Worm (Caenorhabditis elegans) whole organism, L1 larva: ENCODE results near the gene F42C5.5.
A peak's percentile ranks its signal among the peaks of the same experiment; 100 is the strongest.

Experiments used
- C34B4.2 ChIP-seq: sonication (generic microtip); optimal IDR thresholded peaks from 2 replicates; lab custom pipeline; 2017; ENCODE audit warnings: mild to moderate bottlenecking, missing genetic modification characterization, missing compliant biosample characterization
- F16B12.6 ChIP-seq: fragments of 150-350 bp; optimal IDR thresholded peaks from 2 replicates; lab custom pipeline; 2014; ENCODE audit warnings: missing biosample characterization, missing genetic modification characterization
- Y116A8C.19 ChIP-seq: sonication (generic microtip); optimal IDR thresholded peaks from 2 replicates; lab custom pipeline; 2016; ENCODE audit warnings: missing compliant biosample characterization, missing genetic modification characterization, borderline replicate concordance
- ama-1 ChIP-seq: fragments of 150-350 bp; optimal IDR thresholded peaks from 2 replicates; lab custom pipeline; 2014
- ceh-63 ChIP-seq: fragments of 200-800 bp; sonication (Bioruptor generic); optimal IDR thresholded peaks from 2 replicates; lab custom pipeline; 2018; ENCODE audit warnings: mild to moderate bottlenecking, missing genetic modification characterization, missing compliant biosample characterization
- ceh-82 ChIP-seq, 3 experiments: fragments of 150-350 bp in 1 of 3; sonication (generic microtip) in 2 of 3; optimal IDR thresholded peaks; 2 replicates each; lab custom pipeline; 2014 to 2017; ENCODE audit warnings: missing biosample characterization in 3 of 3, missing genetic modification characterization in 3 of 3
- dsc-1 ChIP-seq: sonication (generic microtip); optimal IDR thresholded peaks from 2 replicates; lab custom pipeline; 2016; ENCODE audit warnings: mild to moderate bottlenecking, missing genetic modification characterization, missing compliant biosample characterization
- efl-1 ChIP-seq, 4 experiments: fragments of 150-350 bp; optimal IDR thresholded peaks in 3 of 4; peaks in 1 of 4; 1 replicate in 1 of 4; 2 replicates in 3 of 4; lab custom pipeline; 2014; ENCODE audit warnings: missing biosample characterization in 2 of 4, missing genetic modification characterization in 2 of 4, missing genetic modification reagents in 2 of 4
- efl-3 ChIP-seq: fragments of 200-800 bp; sonication (Bioruptor generic); optimal IDR thresholded peaks from 2 replicates; lab custom pipeline; 2018; ENCODE audit warnings: mild to moderate bottlenecking, missing genetic modification characterization, missing compliant biosample characterization
- elt-3 ChIP-seq, 6 experiments: fragments of 150-350 bp in 1 of 6; sonication (generic microtip); optimal IDR thresholded peaks; 2 replicates each; lab custom pipeline; 2017 to 2018; ENCODE audit warnings: missing biosample characterization in 6 of 6, missing genetic modification characterization in 6 of 6, inconsistent platforms in 1 of 6
- ets-5 ChIP-seq: fragments of 200-800 bp; sonication (Bioruptor generic); IDR thresholded peaks from 2 replicates; pipeline ENCODE4 v1.3.6; 2022; ENCODE audit warnings: missing genetic modification characterization, missing compliant biosample characterization
- fkh-8 ChIP-seq: sonication (generic microtip); optimal IDR thresholded peaks from 2 replicates; lab custom pipeline; 2016; ENCODE audit warnings: mild to moderate bottlenecking, missing genetic modification characterization, missing compliant biosample characterization
- isw-1 ChIP-seq: fragments of 200-800 bp; sonication (Bioruptor generic); IDR thresholded peaks from 2 replicates; pipeline ENCODE4 v1.3.6; 2022; ENCODE audit warnings: missing genetic modification characterization, missing compliant biosample characterization
- jun-1 ChIP-seq: fragments of 150-350 bp; optimal IDR thresholded peaks from 2 replicates; lab custom pipeline; 2014; ENCODE audit warnings: missing biosample characterization, missing genetic modification reagents, missing genetic modification characterization
- lin-14 ChIP-seq: fragments of 200-800 bp; sonication (Bioruptor generic); optimal IDR thresholded peaks from 2 replicates; lab custom pipeline; 2018; ENCODE audit warnings: mild to moderate bottlenecking, missing genetic modification characterization, moderate library complexity, missing compliant biosample characterization
- lin-15B ChIP-seq: fragments of 150-350 bp; sonication (generic microtip); optimal IDR thresholded peaks from 3 replicates; lab custom pipeline; 2014; ENCODE audit warnings: missing biosample characterization, missing genetic modification characterization
- lin-39 ChIP-seq: fragments of 150-350 bp; optimal IDR thresholded peaks from 2 replicates; lab custom pipeline; 2014; ENCODE audit warnings: missing biosample characterization, missing genetic modification reagents, missing genetic modification characterization
- mab-9 ChIP-seq: fragments of 200-800 bp; sonication (Bioruptor generic); IDR thresholded peaks from 2 replicates; pipeline ENCODE4 v1.3.6; 2022; ENCODE audit warnings: missing genetic modification reagents, missing genetic modification characterization, missing compliant biosample characterization
- mef-2 ChIP-seq: fragments of 150-350 bp; optimal IDR thresholded peaks from 2 replicates; lab custom pipeline; 2014; ENCODE audit warnings: missing biosample characterization, missing genetic modification characterization
- mep-1 ChIP-seq: fragments of 150-350 bp; optimal IDR thresholded peaks from 2 replicates; lab custom pipeline; 2014; ENCODE audit warnings: missing biosample characterization, missing genetic modification characterization
- nhr-20 ChIP-seq: sonication (generic microtip); optimal IDR thresholded peaks from 2 replicates; lab custom pipeline; 2016; ENCODE audit warnings: mild to moderate bottlenecking, missing genetic modification characterization, missing compliant biosample characterization
- nhr-28 ChIP-seq: fragments of 150-350 bp; optimal IDR thresholded peaks from 2 replicates; lab custom pipeline; 2014; ENCODE audit warnings: missing biosample characterization, missing genetic modification characterization
- nhr-71 ChIP-seq: sonication (generic microtip); optimal IDR thresholded peaks from 2 replicates; lab custom pipeline; 2016; ENCODE audit warnings: mild to moderate bottlenecking, missing genetic modification characterization, moderate library complexity, missing compliant biosample characterization
- nhr-85 ChIP-seq: sonication (generic microtip); peaks from one replicate; lab custom pipeline; 2016; ENCODE audit warnings: missing genetic modification characterization, inconsistent platforms, missing compliant biosample characterization
- nhr-90 ChIP-seq: sonication (generic microtip); optimal IDR thresholded peaks from 2 replicates; lab custom pipeline; 2016; ENCODE audit warnings: mild to moderate bottlenecking, missing genetic modification characterization, missing compliant biosample characterization; ENCODE audit not compliant: poor library complexity
- pqm-1 ChIP-seq: sonication (generic microtip); optimal IDR thresholded peaks from 3 replicates; lab custom pipeline; 2017; ENCODE audit warnings: missing biosample characterization, missing genetic modification characterization
- rnt-1 ChIP-seq: sonication (generic microtip); optimal IDR thresholded peaks from 2 replicates; lab custom pipeline; 2016; ENCODE audit warnings: mild to moderate bottlenecking, missing genetic modification characterization, moderate library complexity, missing compliant biosample characterization
- skn-1 ChIP-seq: fragments of 150-350 bp; optimal IDR thresholded peaks from 2 replicates; lab custom pipeline; 2014; ENCODE audit warnings: missing biosample characterization, missing genetic modification characterization
- snpc-4 ChIP-seq: fragments of 150-350 bp; optimal IDR thresholded peaks from 2 replicates; lab custom pipeline; 2014; ENCODE audit warnings: missing biosample characterization, missing genetic modification characterization
- snu-23 ChIP-seq: sonication (generic microtip); optimal IDR thresholded peaks from 2 replicates; lab custom pipeline; 2016; ENCODE audit warnings: missing genetic modification characterization, missing compliant biosample characterization
- sox-4 ChIP-seq: sonication (generic microtip); optimal IDR thresholded peaks from 2 replicates; lab custom pipeline; 2016; ENCODE audit warnings: missing genetic modification characterization, missing compliant biosample characterization
- sptf-1 ChIP-seq: fragments of 150-350 bp; optimal IDR thresholded peaks from 2 replicates; lab custom pipeline; 2014; ENCODE audit warnings: missing biosample characterization, missing genetic modification characterization
- swsn-7 ChIP-seq: sonication (generic microtip); optimal IDR thresholded peaks from 2 replicates; lab custom pipeline; 2016; ENCODE audit warnings: missing genetic modification characterization, missing compliant biosample characterization
- unc-30 ChIP-seq: sonication (generic microtip); optimal IDR thresholded peaks from 2 replicates; lab custom pipeline; 2017; ENCODE audit warnings: missing biosample characterization, missing genetic modification characterization
- unc-86 ChIP-seq: sonication (generic microtip); optimal IDR thresholded peaks from 2 replicates; lab custom pipeline; 2016; ENCODE audit warnings: missing genetic modification characterization, missing compliant biosample characterization
- vab-15 ChIP-seq: sonication (generic microtip); optimal IDR thresholded peaks from 2 replicates; lab custom pipeline; 2017; ENCODE audit warnings: missing genotype, mild to moderate bottlenecking, missing genetic modification characterization, missing compliant biosample characterization
- xbp-1 ChIP-seq: sonication (generic microtip); optimal IDR thresholded peaks from 2 replicates; lab custom pipeline; 2016; ENCODE audit warnings: missing genetic modification characterization, missing compliant biosample characterization
- zag-1 ChIP-seq: fragments of 150-350 bp; optimal IDR thresholded peaks from 2 replicates; lab custom pipeline; 2014; ENCODE audit warnings: missing biosample characterization, missing genetic modification characterization
- zip-4 ChIP-seq: fragments of 200-800 bp; sonication (Bioruptor generic); optimal IDR thresholded peaks from 2 replicates; lab custom pipeline; 2018; ENCODE audit warnings: mild to moderate bottlenecking, missing genetic modification characterization, moderate library complexity, missing compliant biosample characterization
- ztf-11 ChIP-seq, 2 experiments: sonication (generic microtip); optimal IDR thresholded peaks; 2 replicates each; lab custom pipeline; 2016 to 2017; ENCODE audit warnings: missing genetic modification characterization in 2 of 2, missing biosample characterization in 1 of 2, missing compliant biosample characterization in 1 of 2

Gene F42C5.5

ce11 chrIV:7313962-7314361 lies 19.9 kb upstream of the F42C5.5 start (continued):
- TF ChIP-seq snpc-4 (peak; percentile 43), mef-2 (no peak), F16B12.6 (peak; percentile 25), rnt-1 (tag; lab: Kevin White, UChicago) (peak; percentile 54), nhr-71 (tag; lab: Kevin White, UChicago) (peak; percentile 78), elt-3 (tag; optimal IDR thresholded peaks at IDR 0.05; lab: Kevin White, UChicago) (peak in 1 of 6 experiments; percentile 68), lin-14 (GFP tag; lab: Kevin White, UChicago) (peak; percentile 65), ztf-11 (tag; optimal IDR thresholded peaks at IDR 0.05; lab: Kevin White, UChicago) (no peak), efl-3 (GFP tag; lab: Kevin White, UChicago) (no peak), lin-39 (tag; lab: Kevin White, UChicago) (peak; percentile 37), ceh-82 (tag; optimal IDR thresholded peaks at IDR 0.05; lab: Kevin White, UChicago) (peak in 2 of 3 experiments; percentile 7 to 56), fkh-8 (peak; percentile 38), Y116A8C.19 (tag; lab: Kevin White, UChicago) (no peak), jun-1 (peak; percentile 14), skn-1 (tag; lab: Kevin White, UChicago) (peak; percentile 34), dsc-1 (tag; lab: Kevin White, UChicago) (peak; percentile 37), lin-15B (peak; percentile 7), swsn-7 (tag; lab: Kevin White, UChicago) (peak; percentile 64)

DNA sequence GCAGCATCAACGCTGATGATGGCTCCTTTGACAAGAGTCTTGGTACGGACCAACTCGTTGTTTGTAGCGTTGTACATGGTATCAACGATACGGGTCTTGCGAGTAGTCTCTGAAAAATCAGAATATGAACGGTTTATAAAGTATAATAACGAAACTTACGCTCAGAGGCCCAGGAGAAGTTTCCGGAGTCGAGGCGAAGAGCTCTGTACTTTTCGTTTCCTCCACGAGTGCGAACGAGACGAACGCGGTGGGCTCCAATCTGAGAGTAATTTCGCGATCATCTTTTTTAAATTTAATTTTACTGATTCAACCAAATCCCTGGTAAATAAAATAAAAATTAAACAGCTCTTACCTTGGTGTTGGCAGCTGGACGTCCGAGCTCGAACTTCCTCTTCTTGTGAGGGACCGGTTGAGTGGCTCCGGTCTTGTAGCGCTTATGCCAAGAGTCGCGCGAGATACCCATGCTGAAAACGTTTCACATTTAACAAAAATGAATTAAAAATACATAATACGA lies 19.4 kb upstream of the F42C5.5 start, which contains the start of gene rps-8:
rps-8 (minus strand) TSS at position 464 of the 514 bp plus-strand sequence.
- TF ChIP-seq dsc-1 (tag; lab: Kevin White, UChicago) (peak; percentile 14), efl-1 (optimal IDR thresholded peaks at IDR 0.05; lab: Kevin White, UChicago) (no peak), efl-1 (GFP tag; optimal IDR thresholded peaks at IDR 0.05 in 1 of 2; lab: Kevin White, UChicago) (peak in 1 of 2 experiments; percentile 4), xbp-1 (tag; lab: Kevin White, UChicago) (no peak), sptf-1 (tag; lab: Kevin White, UChicago) (no peak)

DNA sequence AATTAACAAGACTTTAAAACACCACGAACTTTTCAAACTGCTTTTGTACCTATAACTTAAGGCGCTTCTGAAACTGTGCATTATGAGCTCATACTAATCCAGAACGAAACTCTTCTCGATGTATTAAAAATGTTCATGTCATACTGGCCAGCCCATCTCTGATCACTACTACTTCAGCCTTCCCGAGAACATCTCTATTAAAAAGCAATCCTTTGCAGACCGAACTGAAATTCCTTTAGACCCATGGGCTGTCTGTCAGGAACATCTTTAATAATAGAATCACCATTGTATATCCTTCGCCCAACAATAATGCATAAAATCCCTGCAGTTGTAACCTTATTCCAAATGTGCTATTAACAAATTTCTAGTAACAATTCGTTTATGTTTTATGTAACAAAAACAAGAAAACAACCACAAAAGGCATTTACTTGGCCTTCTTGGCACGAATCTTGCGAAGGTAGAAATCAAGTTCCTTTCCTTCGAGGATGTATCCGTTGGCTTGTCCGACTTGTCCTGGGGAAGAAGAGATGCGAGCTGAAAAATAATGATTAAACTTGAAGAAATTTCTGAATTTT lies 18.7 kb upstream of the F42C5.5 start:
- no peak for TF ChIP-seq fkh-8
- no peak for TF ChIP-seq sox-4 (tag; lab: Kevin White, UChicago)
- no peak for TF ChIP-seq efl-1 (optimal IDR thresholded peaks at IDR 0.05; lab: Kevin White, UChicago)
- peak in 1 of 2 experiments; percentile 65 for TF ChIP-seq efl-1 (GFP tag; optimal IDR thresholded peaks at IDR 0.05 in 1 of 2; lab: Kevin White, UChicago)
- TF ChIP-seq unc-30 = no peak
- TF ChIP-seq nhr-85 = peak; percentile 69

ce11 chrIV:7310842-7311241 lies 16.8 kb upstream of the F42C5.5 start:
- TF ChIP-seq ceh-82 (tag; optimal IDR thresholded peaks at IDR 0.05; lab: Kevin White, UChicago) (no peak), nhr-85 (peak; percentile 77), ama-1 (lab: Kevin White, UChicago) (peak; percentile 14), lin-14 (GFP tag; lab: Kevin White, UChicago) (peak; percentile 0)

DNA sequence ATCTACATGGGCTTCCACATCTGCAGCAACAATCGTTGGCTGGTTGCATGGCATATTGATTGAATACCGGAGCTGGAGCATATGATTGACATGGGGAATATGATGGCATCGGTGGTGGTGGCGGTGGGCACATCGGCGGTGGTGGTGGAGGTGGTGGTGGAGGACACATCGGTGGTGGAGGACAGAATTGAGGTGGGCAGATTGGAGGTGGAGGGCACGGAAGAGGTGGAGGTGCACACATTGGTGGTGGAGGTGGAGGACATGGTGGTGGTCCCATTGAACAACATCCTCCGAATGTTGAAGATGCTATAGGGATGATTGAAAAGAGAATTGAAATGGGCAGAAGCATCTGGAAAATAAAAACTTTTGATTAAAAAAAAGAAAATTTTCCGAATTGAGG lies 16.4 kb upstream of the F42C5.5 start, which contains the start of gene grl-4:
grl-4 (minus strand) TSS at position 351 of the 400 bp plus-strand sequence.
- TF ChIP-seq efl-1 (optimal IDR thresholded peaks at IDR 0.05; lab: Kevin White, UChicago) (no peak), efl-1 (GFP tag; optimal IDR thresholded peaks at IDR 0.05 in 1 of 2; lab: Kevin White, UChicago) (peak in 1 of 2 experiments; percentile 53), mab-9 (GFP tag; lab: Robert Waterston, UW) (no peak), pqm-1 (tag; lab: Kevin White, UChicago) (no peak), zag-1 (no peak), unc-86 (no peak)

DNA sequence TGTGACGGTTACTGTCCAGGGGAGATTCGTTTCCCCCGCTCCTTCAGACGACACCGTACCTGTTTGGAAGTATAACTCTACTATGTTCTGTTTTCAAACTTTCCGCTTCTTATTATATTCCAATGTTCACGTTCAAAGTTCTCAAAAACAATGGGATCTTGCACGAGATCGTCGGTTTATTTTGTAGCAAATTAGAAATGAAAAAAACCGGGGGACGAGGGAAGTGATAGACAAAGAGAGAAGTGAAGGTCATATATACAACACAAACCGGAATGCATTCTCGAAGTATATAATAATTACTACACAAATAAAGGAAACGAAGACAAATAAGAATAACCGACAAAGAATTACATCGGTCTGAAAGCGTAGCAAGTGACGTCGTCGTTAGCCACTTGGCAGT lies 15.7 kb upstream of the F42C5.5 start:
- TF ChIP-seq ceh-63 (no peak), ceh-82 (tag; optimal IDR thresholded peaks at IDR 0.05; lab: Kevin White, UChicago) (no peak), snu-23 (peak; percentile 16), jun-1 (no peak), vab-15 (no peak), snpc-4 (no peak), isw-1 (GFP tag; lab: Robert Waterston, UW) (no peak), mep-1 (no peak), lin-14 (GFP tag; lab: Kevin White, UChicago) (peak; percentile 52), zip-4 (no peak), efl-3 (GFP tag; lab: Kevin White, UChicago) (no peak), nhr-90 (tag; lab: Kevin White, UChicago) (no peak), nhr-28 (no peak), Y116A8C.19 (tag; lab: Kevin White, UChicago) (no peak), ets-5 (no peak), dsc-1 (tag; lab: Kevin White, UChicago) (no peak), C34B4.2 (tag; lab: Kevin White, UChicago) (no peak), rnt-1 (tag; lab: Kevin White, UChicago) (no peak), nhr-71 (tag; lab: Kevin White, UChicago) (peak; percentile 15), nhr-85 (peak; percentile 76), nhr-20 (tag; lab: Kevin White, UChicago) (peak; percentile 11)
